Worm (Caenorhabditis elegans): ENCODE results near the gene sri-28.

DNA sequence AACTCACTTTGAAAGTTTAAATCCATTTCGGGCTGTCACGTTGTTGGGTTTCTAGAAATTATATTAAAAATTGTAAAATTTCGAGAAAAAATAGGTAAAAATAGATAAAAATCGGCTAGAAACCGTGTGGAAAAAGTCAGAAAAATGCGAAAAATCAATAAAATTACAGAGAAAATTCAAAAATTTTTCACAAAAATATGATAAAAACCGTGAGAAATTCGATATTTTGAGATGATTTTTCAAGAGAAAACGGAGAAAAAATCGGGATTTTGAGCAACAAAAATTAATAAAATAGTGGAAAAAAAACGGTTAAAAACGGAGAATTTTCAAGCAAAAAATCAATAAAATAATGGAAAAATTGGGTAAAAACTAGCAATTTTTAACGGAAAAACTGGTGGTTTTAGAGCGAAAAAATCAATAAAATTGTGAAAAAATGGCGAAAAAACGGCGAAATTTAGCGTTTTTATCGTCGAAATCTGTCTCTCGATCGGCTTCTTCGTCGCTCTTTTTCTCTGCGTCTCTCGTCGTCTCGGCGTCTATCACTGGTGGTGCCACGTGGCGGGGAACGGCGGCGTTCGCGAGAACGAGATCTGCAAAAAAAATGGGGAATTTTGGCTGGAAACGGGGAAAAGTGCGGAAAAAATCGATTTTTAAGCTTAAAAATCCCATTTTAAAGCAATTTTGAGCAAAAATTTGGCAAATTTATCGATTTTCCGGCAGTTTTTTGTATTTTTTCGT lies 22.7 kb downstream of the sri-28 start, which contains the start of gene Y25C1A.7:
- no peak for TF ChIP-seq flt-1 (GFP tag; IDR thresholded peaks at IDR 0.05)
- TF ChIP-seq hnd-1 (tag; optimal IDR thresholded peaks at IDR 0.05), result no peak
- TF ChIP-seq ama-1 (optimal IDR thresholded peaks at IDR 0.05), result no peak
- no peak for TF ChIP-seq sea-1 (GFP tag; conservative IDR thresholded peaks at IDR 0.05)
- TF ChIP-seq scrt-1 (GFP tag; IDR thresholded peaks at IDR 0.05), result no peak
- TF ChIP-seq hmg-4 (GFP tag; optimal IDR thresholded peaks at IDR 0.05), result no peak
- no peak for TF ChIP-seq tbx-11 (GFP tag; IDR thresholded peaks at IDR 0.05)
- TF ChIP-seq pes-1 (GFP tag; IDR thresholded peaks at IDR 0.05), result no peak
- no peak for TF ChIP-seq ets-7 (tag; optimal IDR thresholded peaks at IDR 0.05)
- TF ChIP-seq ceh-13 (GFP tag; optimal IDR thresholded peaks at IDR 0.05), result no peak
- no peak for TF ChIP-seq B0310.2 (tag; optimal IDR thresholded peaks at IDR 0.05)
